Worm (Caenorhabditis elegans): ENCODE results near the gene lgc-27.

The lgc-27 gene

DNA sequence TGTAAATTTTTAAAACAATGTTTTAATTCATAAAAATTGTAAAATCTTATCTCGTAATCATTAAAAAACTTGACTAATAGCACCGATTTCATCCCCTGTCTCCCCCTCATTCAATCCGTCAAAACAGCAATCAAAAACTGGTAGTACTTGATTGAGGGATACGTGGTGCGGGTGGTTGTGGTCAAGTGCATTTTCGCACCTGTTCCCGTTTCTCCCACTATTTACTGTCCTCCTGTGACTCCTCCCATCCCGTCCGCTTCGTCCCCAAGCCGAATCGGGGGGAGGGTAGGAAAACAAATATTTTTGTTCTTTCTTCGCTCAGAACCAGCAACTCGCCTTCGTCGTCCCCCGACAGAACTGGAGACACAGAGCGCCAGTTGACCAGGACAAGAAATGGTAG is at the start of gene lgc-27:
Gene lgc-27, plus strand, starts transcription at position 301 of the 400 bp plus-strand sequence.
- TF ChIP-seq ceh-30 (tag; optimal IDR thresholded peaks at IDR 0.05) = no peak
- TF ChIP-seq tbx-2 (tag; optimal IDR thresholded peaks at IDR 0.05) = peak; percentile 44

ce11 chrII:4599838-4600237 is 49.0 kb upstream of the lgc-27 start:
- TF ChIP-seq ceh-22 (tag; optimal IDR thresholded peaks at IDR 0.05) (no peak), tbx-2 (tag; optimal IDR thresholded peaks at IDR 0.05) (no peak)

DNA sequence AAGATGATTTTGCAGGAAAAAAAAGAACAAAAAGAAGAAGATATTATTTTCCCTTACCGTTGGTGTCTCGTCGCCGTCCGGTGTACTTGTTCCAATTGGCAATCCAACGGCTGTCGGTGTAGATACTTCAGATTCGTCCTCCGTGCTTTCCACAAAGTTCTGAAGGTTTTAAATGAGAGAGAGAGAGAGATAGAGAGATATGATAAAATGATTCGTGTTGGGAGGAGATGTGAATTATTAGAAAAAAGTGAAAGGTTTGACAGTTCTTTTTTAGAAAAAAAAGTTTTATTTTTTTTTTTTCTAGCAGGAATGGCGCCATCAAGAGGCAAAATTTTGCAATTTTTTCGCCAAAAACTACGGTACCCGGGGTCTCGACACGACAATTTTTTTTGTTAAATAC is 48.6 kb upstream of the lgc-27 start:
- TF ChIP-seq ceh-6 (GFP tag; optimal IDR thresholded peaks at IDR 0.05) (no peak), C38D4.7 (GFP tag; optimal IDR thresholded peaks at IDR 0.05) (no peak), ttx-3 (tag; optimal IDR thresholded peaks at IDR 0.05) (no peak), hlh-8 (tag; optimal IDR thresholded peaks at IDR 0.05) (no peak), F13H6.1 (tag; optimal IDR thresholded peaks at IDR 0.05) (no peak), lin-11 (tag; optimal IDR thresholded peaks at IDR 0.05) (no peak)

ce11 chrII:4600818-4601217 is 48.1 kb upstream of the lgc-27 start:
- TF ChIP-seq hlh-8 (tag; optimal IDR thresholded peaks at IDR 0.05) (no peak), tbx-2 (tag; optimal IDR thresholded peaks at IDR 0.05) (no peak), rnt-1 (tag; optimal IDR thresholded peaks at IDR 0.05) (no peak), nfya-1 (tag; optimal IDR thresholded peaks at IDR 0.05) (peak; percentile 84), ceh-9 (tag; optimal IDR thresholded peaks at IDR 0.05) (no peak), pqm-1 (tag; optimal IDR thresholded peaks at IDR 0.05) (no peak)

DNA sequence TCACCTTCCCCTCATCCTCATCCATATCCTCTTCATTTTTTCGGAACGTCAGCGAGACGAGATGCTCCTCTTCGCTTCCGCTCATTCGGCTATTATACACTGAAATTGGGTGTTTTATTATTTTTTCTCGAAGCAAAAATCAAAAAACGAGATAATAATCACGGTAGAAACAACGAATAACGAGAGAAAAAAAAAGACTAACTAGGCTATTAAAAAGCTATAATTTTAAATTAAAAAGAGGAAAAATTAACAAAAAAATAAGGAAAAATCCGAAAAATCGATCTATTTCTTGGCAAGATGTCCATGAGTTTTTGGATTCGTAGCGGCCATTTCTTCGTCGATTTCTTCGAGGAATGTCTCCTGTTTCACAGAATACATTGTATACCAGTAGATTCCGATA is 47.6 kb upstream of the lgc-27 start, which contains the start of gene ipla-1:
Gene ipla-1, minus strand, starts transcription at position 101 of the 400 bp plus-strand sequence.
- TF ChIP-seq odd-2 (tag; optimal IDR thresholded peaks at IDR 0.05) = no peak
- no peak for TF ChIP-seq gmeb-2 (tag; optimal IDR thresholded peaks at IDR 0.05)
- TF ChIP-seq lim-6 (tag; optimal IDR thresholded peaks at IDR 0.05) = no peak
- no peak for TF ChIP-seq hlh-8 (tag; optimal IDR thresholded peaks at IDR 0.05)
- TF ChIP-seq fax-1 (tag; optimal IDR thresholded peaks at IDR 0.05) = no peak
- TF ChIP-seq pat-9 (tag; optimal IDR thresholded peaks at IDR 0.05) = no peak
- TF ChIP-seq zip-5 (tag; optimal IDR thresholded peaks at IDR 0.05) = no peak
- no peak for TF ChIP-seq dve-1 (tag; optimal IDR thresholded peaks at IDR 0.05)
- TF ChIP-seq tbx-2 (tag; optimal IDR thresholded peaks at IDR 0.05) = no peak
- TF ChIP-seq dmd-4 (tag; optimal IDR thresholded peaks at IDR 0.05; ENCODE audit: borderline replicate concordance) = no peak
- TF ChIP-seq K02D7.2 (tag; optimal IDR thresholded peaks at IDR 0.05) = no peak
- no peak for TF ChIP-seq hlh-13 (GFP tag; optimal IDR thresholded peaks at IDR 0.05)
- no peak for TF ChIP-seq mec-3 (tag; optimal IDR thresholded peaks at IDR 0.05; ENCODE audit: borderline replicate concordance)

DNA sequence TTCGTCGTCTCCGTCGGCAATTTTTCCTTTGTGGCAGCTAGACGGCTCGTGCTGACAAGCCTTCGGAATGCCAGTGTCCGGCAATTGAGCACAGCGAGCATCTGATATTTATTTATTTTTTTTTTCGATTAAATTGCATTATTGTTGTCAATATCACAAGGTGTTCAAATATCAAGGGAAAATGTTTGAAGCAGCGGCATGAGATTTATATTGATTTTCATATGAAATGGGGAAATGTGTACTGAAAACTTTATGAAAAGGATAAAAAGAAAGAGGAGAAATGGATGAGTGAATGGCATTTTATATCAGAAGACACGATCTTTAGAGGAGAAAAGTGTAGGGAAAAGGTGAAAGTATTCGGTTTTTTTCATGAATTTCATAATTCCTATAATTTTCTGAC is 46.4 kb upstream of the lgc-27 start, which contains the start of gene coa-3:
Gene coa-3, minus strand, starts transcription at position 101 of the 400 bp plus-strand sequence.
- TF ChIP-seq nhr-11 (tag; optimal IDR thresholded peaks at IDR 0.05) (no peak), dmd-4 (tag; optimal IDR thresholded peaks at IDR 0.05; ENCODE audit: borderline replicate concordance) (no peak), che-1 (tag; optimal IDR thresholded peaks at IDR 0.05) (no peak), elt-4 (tag; optimal IDR thresholded peaks at IDR 0.05) (no peak), dve-1 (tag; optimal IDR thresholded peaks at IDR 0.05) (no peak), fax-1 (tag; optimal IDR thresholded peaks at IDR 0.05) (no peak), pag-3 (tag; optimal IDR thresholded peaks at IDR 0.05; ENCODE audit: borderline replicate concordance) (no peak), sdc-2 (tag; optimal IDR thresholded peaks at IDR 0.05) (no peak), K02D7.2 (tag; optimal IDR thresholded peaks at IDR 0.05) (no peak), hlh-15 (tag; optimal IDR thresholded peaks at IDR 0.05) (no peak), npax-4 (tag; optimal IDR thresholded peaks at IDR 0.05) (no peak), unc-86 (tag; optimal IDR thresholded peaks at IDR 0.05) (no peak), ceh-45 (GFP tag; IDR thresholded peaks at IDR 0.05) (no peak), ztf-16 (tag; optimal IDR thresholded peaks at IDR 0.05) (no peak), ceh-6 (GFP tag; optimal IDR thresholded peaks at IDR 0.05) (no peak), F13H6.1 (tag; optimal IDR thresholded peaks at IDR 0.05) (no peak), ceh-24 (tag; optimal IDR thresholded peaks at IDR 0.05) (no peak), elt-2 (tag; optimal IDR thresholded peaks at IDR 0.05) (no peak)
